Fruit fly (Drosophila melanogaster): ENCODE data around the gene CG14506.
A peak's percentile ranks its signal among the peaks of the same experiment; 100 is the strongest.

CG14506 gene

DNA sequence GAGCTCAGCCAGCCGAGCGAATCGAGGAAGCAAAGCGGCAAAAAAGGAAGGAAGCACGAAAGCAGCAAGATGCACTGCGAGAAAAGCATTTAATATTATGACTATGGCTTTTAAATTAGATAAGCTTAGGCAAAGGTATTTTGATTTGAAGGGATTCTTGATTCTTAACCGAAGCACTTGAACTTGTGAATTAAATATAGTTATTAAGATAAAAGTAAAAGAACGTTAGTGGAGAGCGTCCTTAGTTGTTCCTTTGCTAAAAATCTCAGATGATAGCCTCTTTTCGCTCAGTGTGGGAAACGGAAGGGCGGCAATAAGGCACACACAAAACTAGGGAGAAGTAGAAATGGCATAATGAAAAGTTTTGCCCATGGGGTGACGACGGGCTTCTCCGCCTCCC is 27.8 kb downstream of the CG14506 start (continued):
- no peak for TF ChIP-seq run (tag; optimal IDR thresholded peaks at IDR 0.05)
- no peak for TF ChIP-seq CG11696 (GFP tag; IDR thresholded peaks at IDR 0.05)
- no peak for TF ChIP-seq CG18476 (GFP tag; optimal IDR thresholded peaks at IDR 0.05)
- peak; percentile 10 for TF ChIP-seq trem (tag; optimal IDR thresholded peaks at IDR 0.05)
- no peak for TF ChIP-seq onecut (GFP tag; IDR thresholded peaks at IDR 0.05)
- TF ChIP-seq zf30C (GFP tag; optimal IDR thresholded peaks at IDR 0.05), result peak; percentile 24
- no peak for TF ChIP-seq bcd (GFP tag; optimal IDR thresholded peaks at IDR 0.05)
- no peak for TF ChIP-seq CG14860 (GFP tag; IDR thresholded peaks at IDR 0.05; ENCODE audit: partially characterized antibody)
- TF ChIP-seq CG9727 (GFP tag; optimal IDR thresholded peaks at IDR 0.05), result peak; percentile 11
- TF ChIP-seq Six4 (GFP tag; optimal IDR thresholded peaks at IDR 0.05), result no peak
- peak; percentile 32; the same call in 1 of the 2 replicates for TF ChIP-seq CG8765 (GFP tag; IDR thresholded peaks at IDR 0.05)
- TF ChIP-seq CG7357 (GFP tag; IDR thresholded peaks at IDR 0.05), result no peak
- TF ChIP-seq tx (GFP tag; optimal IDR thresholded peaks at IDR 0.05), result no peak
- peak; percentile 40; the same call in 1 of the 2 replicates for TF ChIP-seq Xrp1 (GFP tag; IDR thresholded peaks at IDR 0.05)
- no peak for TF ChIP-seq CG13123 (GFP tag; optimal IDR thresholded peaks at IDR 0.05)
- 0 out of 3 replicates have a peak, but pooled peaks have one; percentile 12 for TF ChIP-seq CG17361 (GFP tag; IDR thresholded peaks at IDR 0.05)
- peak; percentile 9 for TF ChIP-seq CG15696 (tag; optimal IDR thresholded peaks at IDR 0.05)
- no peak for TF ChIP-seq Camta (GFP tag; optimal IDR thresholded peaks at IDR 0.05)
- peak; percentile 21 for TF ChIP-seq nmo (GFP tag; optimal IDR thresholded peaks at IDR 0.05)
- TF ChIP-seq gce (GFP tag; IDR thresholded peaks at IDR 0.05), result no peak
- TF ChIP-seq CG10979 (tag; optimal IDR thresholded peaks at IDR 0.05), result peak; percentile 50
- no peak for TF ChIP-seq Atf-2 (GFP tag; optimal IDR thresholded peaks at IDR 0.05)
- TF ChIP-seq CG17829 (tag; optimal IDR thresholded peaks at IDR 0.05), result peak; percentile 2
- no peak for TF ChIP-seq BEAF-32 (GFP tag; optimal IDR thresholded peaks at IDR 0.05)
- TF ChIP-seq CG2712 (tag; optimal IDR thresholded peaks at IDR 0.05), result peak; percentile 39
- TF ChIP-seq amos (GFP tag; IDR thresholded peaks at IDR 0.05; ENCODE audit: partially characterized antibody), result no peak
- TF ChIP-seq CG18599 (GFP tag; optimal IDR thresholded peaks at IDR 0.05), result no peak
- no peak for TF ChIP-seq Pdp1 (GFP tag; optimal IDR thresholded peaks at IDR 0.05)
- no peak for TF ChIP-seq lilli (GFP tag; optimal IDR thresholded peaks at IDR 0.05)
- no peak for TF ChIP-seq D19A (tag; optimal IDR thresholded peaks at IDR 0.05)
- TF ChIP-seq dmrt11E (tag; optimal IDR thresholded peaks at IDR 0.05), result peak; percentile 54
- no peak for TF ChIP-seq trh (GFP tag; optimal IDR thresholded peaks at IDR 0.05)
- TF ChIP-seq E2f2 (GFP tag; IDR thresholded peaks at IDR 0.05), result no peak
- no peak for TF ChIP-seq Dip3 (GFP tag; optimal IDR thresholded peaks at IDR 0.05)
- peak in 1 of 3 experiments; percentile 48 for TF ChIP-seq lola (GFP tag; optimal IDR thresholded peaks at IDR 0.05)
- TF ChIP-seq CG3281 (GFP tag; optimal IDR thresholded peaks at IDR 0.05), result no peak
- peak; percentile 16 for TF ChIP-seq Ets65A (GFP tag)
- no peak for TF ChIP-seq Mad (GFP tag; optimal IDR thresholded peaks at IDR 0.05)
- TF ChIP-seq maf-S (GFP tag; optimal IDR thresholded peaks at IDR 0.05), result no peak
- no peak for TF ChIP-seq CG9609 (GFP tag; optimal IDR thresholded peaks at IDR 0.05)
- TF ChIP-seq ara (GFP tag; IDR thresholded peaks at IDR 0.05), result no peak
- peak; percentile 42 for TF ChIP-seq CG18262 (tag; optimal IDR thresholded peaks at IDR 0.05)
- TF ChIP-seq CG14710 (tag; optimal IDR thresholded peaks at IDR 0.05), result peak; percentile 32
- no peak for TF ChIP-seq Ptx1 (GFP tag; IDR thresholded peaks at IDR 0.05)
- no peak for TF ChIP-seq CG12236 (GFP tag; optimal IDR thresholded peaks at IDR 0.05)
- TF ChIP-seq dysf (GFP tag; IDR thresholded peaks at IDR 0.05), result no peak
- no peak for TF ChIP-seq wek (GFP tag; optimal IDR thresholded peaks at IDR 0.05)

All from whole organism, embryonic.